Fruit fly (Drosophila melanogaster) whole organism, wandering third instar larva: ENCODE data around the gene CG18598.

ENCODE experiments used
- Abd-B ChIP-seq: fragments of >200 bp; optimal IDR thresholded peaks from 2 replicates; lab custom pipeline; 2017; ENCODE audit warnings: missing biosample characterization, missing genetic modification characterization
- Dfd ChIP-seq: fragments of >200 bp; optimal IDR thresholded peaks from 2 replicates; lab custom pipeline; 2017; ENCODE audit warnings: missing biosample characterization, missing genetic modification characterization
- Hr83 ChIP-seq: fragments of 200-300 bp; sonication (Bioruptor generic); optimal IDR thresholded peaks from 2 replicates; lab custom pipeline; 2016; ENCODE audit warnings: missing biosample characterization, mild to moderate bottlenecking, missing genetic modification characterization, moderate library complexity; ENCODE audit not compliant: poor library complexity, severe bottlenecking

DNA sequence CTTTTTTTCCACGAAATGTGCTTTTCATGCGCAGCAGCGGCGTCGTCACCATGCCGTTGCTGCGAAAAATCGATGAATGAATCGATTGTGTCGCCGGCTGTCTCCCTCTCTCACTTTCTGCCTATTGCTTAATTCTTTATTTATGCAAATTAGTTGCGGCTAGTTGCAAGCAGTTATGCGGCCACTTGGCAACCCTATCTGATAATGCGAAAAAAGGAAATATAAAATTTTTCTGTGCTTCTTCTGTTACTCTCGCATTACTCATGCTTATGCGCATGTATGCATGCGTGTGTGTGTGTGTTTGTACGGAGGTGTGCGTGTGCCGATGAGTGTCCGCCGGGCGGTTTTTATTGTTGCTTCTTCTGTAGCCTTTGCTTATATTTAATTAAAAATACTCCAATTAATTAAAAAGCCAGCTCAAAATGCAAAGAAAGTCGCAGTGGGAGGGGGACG, 7.2 kb upstream of the CG18598 start:
- TF ChIP-seq Hr83 (GFP tag; lab: Kevin White, UChicago), result no peak
- TF ChIP-seq Abd-B (GFP tag; lab: Kevin White, UChicago), result no peak
- TF ChIP-seq Dfd (GFP tag; lab: Kevin White, UChicago), result no peak
